Worm (Caenorhabditis elegans) whole organism, mixed stage, embryonic: ENCODE data around the gene spe-39.

ENCODE experiments used
- nhr-237 ChIP-seq: fragments of 150-350 bp; optimal IDR thresholded peaks from 2 replicates; lab custom pipeline; 2014; ENCODE audit warnings: missing biosample characterization, missing genetic modification characterization
- nhr-76 ChIP-seq: sonication (generic microtip); optimal IDR thresholded peaks from 2 replicates; lab custom pipeline; 2017; ENCODE audit warnings: missing biosample characterization, missing genetic modification characterization
- unc-62 ChIP-seq: fragments of 150-350 bp; optimal IDR thresholded peaks from 2 replicates; lab custom pipeline; 2014; ENCODE audit warnings: missing biosample characterization, missing genetic modification reagents, missing genetic modification characterization
- ztf-11 ChIP-seq: fragments of 150-350 bp; optimal IDR thresholded peaks from 2 replicates; lab custom pipeline; 2014; ENCODE audit warnings: missing biosample characterization, missing genetic modification characterization

DNA sequence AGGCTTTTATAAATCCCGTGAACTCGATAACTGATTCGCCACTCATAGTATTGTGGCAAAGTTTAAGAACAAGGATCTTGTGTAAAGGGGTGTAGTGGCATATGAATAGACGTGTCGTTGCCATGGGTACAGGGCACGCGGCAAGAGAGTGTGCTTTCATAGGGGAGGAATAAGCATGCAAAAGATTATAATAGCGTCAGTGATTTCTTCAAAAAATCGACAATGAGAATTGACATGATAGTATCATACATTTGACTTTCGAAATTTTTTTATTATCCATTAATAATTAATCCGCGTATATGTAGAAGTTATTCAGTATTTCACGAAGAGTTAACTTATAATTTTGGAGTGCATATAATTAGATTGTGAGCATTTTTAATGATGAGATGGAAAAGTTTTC, 20.3 kb upstream of the spe-39 start, which contains the start of gene bbs-8:
- TF ChIP-seq nhr-237 (tag; lab: Kevin White, UChicago) (no peak), unc-62 (no peak), ztf-11 (tag; lab: Kevin White, UChicago) (no peak), nhr-76 (tag; lab: Kevin White, UChicago) (no peak)
